Fruit fly (Drosophila melanogaster) whole organism, embryonic: ENCODE results near the gene CG8891.
A peak's percentile ranks its signal among the peaks of the same experiment; 100 is the strongest.

Experiments used
- Atf-2 ChIP-seq: fragments of 200-800 bp; sonication (Bioruptor generic); optimal IDR thresholded peaks from 2 replicates; lab custom pipeline; 2016; ENCODE audit warnings: missing biosample characterization, missing genetic modification characterization
- Blimp-1 ChIP-seq: fragments of 200-800 bp; sonication (Bioruptor generic); optimal IDR thresholded peaks from 3 replicates; lab custom pipeline; 2018; ENCODE audit warnings: missing biosample characterization, missing genetic modification characterization, mild to moderate bottlenecking, moderate library complexity, missing genetic modification reagents
- CG11085 ChIP-seq: fragments of 200-800 bp; sonication (Bioruptor generic); IDR thresholded peaks from 2 replicates; pipeline ENCODE4 v1.3.6; 2022; ENCODE audit warnings: missing biosample characterization, missing genetic modification characterization
- CG12299 ChIP-seq: fragments of 200-800 bp; sonication (Bioruptor generic); optimal IDR thresholded peaks from 2 replicates; lab custom pipeline; 2018; ENCODE audit warnings: missing biosample characterization, mild to moderate bottlenecking, missing genetic modification characterization
- CG12942 ChIP-seq: fragments of 200-800 bp; sonication (Bioruptor generic); optimal IDR thresholded peaks from 3 replicates; lab custom pipeline; 2016; ENCODE audit warnings: missing biosample characterization, missing genetic modification characterization
- CG13424 ChIP-seq: fragments of 200-800 bp; sonication (Bioruptor generic); optimal IDR thresholded peaks from 2 replicates; lab custom pipeline; 2019; ENCODE audit warnings: missing biosample characterization, mild to moderate bottlenecking, missing genetic modification characterization, moderate library complexity
- CG13894 ChIP-seq: fragments of 200-800 bp; sonication (Bioruptor generic); optimal IDR thresholded peaks from 3 replicates; lab custom pipeline; 2018; ENCODE audit warnings: missing biosample characterization, mild to moderate bottlenecking, missing genetic modification characterization, moderate library complexity
- CG1529 ChIP-seq: fragments of 200-800 bp; sonication (Bioruptor generic); optimal IDR thresholded peaks from 3 replicates; lab custom pipeline; 2018; ENCODE audit warnings: missing biosample characterization, missing genetic modification characterization
- CG15601 ChIP-seq: fragments of 200-800 bp; sonication (Bioruptor generic); optimal IDR thresholded peaks from 3 replicates; lab custom pipeline; 2019; ENCODE audit warnings: missing biosample characterization, mild to moderate bottlenecking, missing genetic modification characterization, moderate library complexity
- CG1603 ChIP-seq: fragments of 200-800 bp; sonication (Bioruptor generic); optimal IDR thresholded peaks from 2 replicates; lab custom pipeline; 2019; ENCODE audit warnings: missing biosample characterization, mild to moderate bottlenecking, missing genetic modification characterization, moderate library complexity
- CG16813 ChIP-seq: fragments of 200-800 bp; sonication (Bioruptor generic); IDR thresholded peaks from 3 replicates; pipeline ENCODE4 v1.3.6; 2022; ENCODE audit warnings: missing biosample characterization, missing genetic modification characterization; ENCODE audit not compliant: partially characterized antibody
- CG2129 ChIP-seq: fragments of 200-800 bp; sonication (Bioruptor generic); IDR thresholded peaks from 2 replicates; pipeline ENCODE4 v1.3.6; 2022; ENCODE audit warnings: missing biosample characterization, missing genetic modification characterization; ENCODE audit not compliant: partially characterized antibody
- CG31365 ChIP-seq: fragments of 200-800 bp; sonication (Bioruptor generic); optimal IDR thresholded peaks from 2 replicates; lab custom pipeline; 2018; ENCODE audit warnings: missing biosample characterization, mild to moderate bottlenecking, missing genetic modification characterization
- CG43689 ChIP-seq: fragments of 200-800 bp; sonication (Bioruptor generic); IDR thresholded peaks from 2 replicates; pipeline ENCODE4 v1.3.6; 2022; ENCODE audit warnings: missing biosample characterization, missing genetic modification characterization
- CG4730 ChIP-seq: fragments of 200-800 bp; sonication (Bioruptor generic); IDR thresholded peaks from 2 replicates; pipeline ENCODE4 v1.3.6; 2022; ENCODE audit warnings: missing biosample characterization, missing genetic modification characterization
- CG5180 ChIP-seq: fragments of 200-800 bp; sonication (Bioruptor generic); optimal IDR thresholded peaks from 3 replicates; lab custom pipeline; 2017; ENCODE audit warnings: missing biosample characterization, missing genetic modification characterization, mild to moderate bottlenecking, moderate library complexity, missing genetic modification reagents
- CG6654 ChIP-seq: fragments of 200-800 bp; sonication (Bioruptor generic); optimal IDR thresholded peaks from 2 replicates; lab custom pipeline; 2017; ENCODE audit warnings: missing biosample characterization, mild to moderate bottlenecking, missing genetic modification characterization
- CG7963 ChIP-seq: fragments of 200-800 bp; sonication (Bioruptor generic); IDR thresholded peaks from 3 replicates; pipeline ENCODE4 v1.3.6; 2022; ENCODE audit warnings: missing biosample characterization, missing genetic modification characterization; ENCODE audit not compliant: partially characterized antibody
- CG8388 ChIP-seq: fragments of 200-800 bp; sonication (Bioruptor generic); optimal IDR thresholded peaks from 2 replicates; lab custom pipeline; 2019; ENCODE audit warnings: missing biosample characterization, mild to moderate bottlenecking, missing genetic modification characterization, moderate library complexity
- CG9609 ChIP-seq: fragments of 200-800 bp; sonication (Bioruptor generic); optimal IDR thresholded peaks from 3 replicates; lab custom pipeline; 2016; ENCODE audit warnings: missing biosample characterization, missing genetic modification characterization
- CG9932 ChIP-seq: fragments of 200-800 bp; sonication (Bioruptor generic); IDR thresholded peaks from 2 replicates; pipeline ENCODE4 v1.3.6; 2022; ENCODE audit warnings: missing biosample characterization, missing genetic modification characterization
- Dip3 ChIP-seq: fragments of 200-800 bp; sonication (Bioruptor generic); optimal IDR thresholded peaks from 3 replicates; lab custom pipeline; 2016; ENCODE audit warnings: missing biosample characterization, missing genetic modification characterization
- H2.0 ChIP-seq: fragments of 200-800 bp; sonication (Bioruptor generic); IDR thresholded peaks from 2 replicates; pipeline ENCODE4 v1.3.6; 2022; ENCODE audit warnings: missing biosample characterization, missing genetic modification characterization
- Hey ChIP-seq: fragments of 200-800 bp; sonication (Bioruptor generic); optimal IDR thresholded peaks from 3 replicates; lab custom pipeline; 2018; ENCODE audit warnings: missing biosample characterization, mild to moderate bottlenecking, missing genetic modification characterization
- NK7.1 ChIP-seq: fragments of 200-800 bp; sonication (Bioruptor generic); optimal IDR thresholded peaks from 3 replicates; lab custom pipeline; 2016; ENCODE audit warnings: missing biosample characterization, missing genetic modification characterization
- Neu2 ChIP-seq: fragments of 200-800 bp; sonication (Bioruptor generic); optimal IDR thresholded peaks from 3 replicates; lab custom pipeline; 2016; ENCODE audit warnings: missing biosample characterization, missing genetic modification characterization, borderline replicate concordance
- Trl ChIP-seq, 3 experiments: fragments of >200 bp in 2 of 3; fragments of 200-800 bp in 1 of 3; sonication (Bioruptor generic) in 1 of 3; optimal IDR thresholded peaks; 2 replicates in 1 of 3; 3 replicates in 2 of 3; lab custom pipeline; 2016 to 2017; ENCODE audit warnings: missing biosample characterization in 1 of 3, missing genetic modification characterization in 1 of 3
- cad ChIP-seq: fragments of >200 bp; optimal IDR thresholded peaks from 2 replicates; lab custom pipeline; 2017; ENCODE audit warnings: missing biosample characterization, missing genetic modification characterization
- chinmo ChIP-seq: fragments of 200-800 bp; sonication (Bioruptor generic); IDR thresholded peaks from 4 replicates; pipeline ENCODE4 v1.3.6; 2022; ENCODE audit warnings: missing biosample characterization, missing genetic modification characterization; ENCODE audit not compliant: partially characterized antibody
- chm ChIP-seq: fragments of 200-800 bp; sonication (Bioruptor generic); IDR thresholded peaks from 2 replicates; pipeline ENCODE4 v1.3.6; 2022; ENCODE audit warnings: missing biosample characterization, missing genetic modification characterization
- danr ChIP-seq: fragments of 200-800 bp; sonication (Bioruptor generic); IDR thresholded peaks from 2 replicates; pipeline ENCODE4 v1.3.6; 2022; ENCODE audit warnings: missing biosample characterization, missing genetic modification characterization
- dmrt99B ChIP-seq: fragments of 200-800 bp; sonication (Bioruptor generic); optimal IDR thresholded peaks from 2 replicates; lab custom pipeline; 2018; ENCODE audit warnings: missing biosample characterization, mild to moderate bottlenecking, missing genetic modification characterization, moderate library complexity
- exex ChIP-seq: fragments of 200-800 bp; sonication (Bioruptor generic); optimal IDR thresholded peaks from 4 replicates; lab custom pipeline; 2018; ENCODE audit warnings: missing biosample characterization, mild to moderate bottlenecking, missing genetic modification characterization, moderate library complexity
- insv ChIP-seq, 2 experiments: fragments of 200-800 bp; sonication (Bioruptor generic); optimal IDR thresholded peaks; 3 replicates each; lab custom pipeline; 2016 to 2018; ENCODE audit warnings: missing biosample characterization in 2 of 2, missing genetic modification characterization in 2 of 2
- klu ChIP-seq: fragments of 200-800 bp; sonication (Bioruptor generic); IDR thresholded peaks from 2 replicates; pipeline ENCODE4 v1.3.6; 2022; ENCODE audit warnings: missing biosample characterization, missing genetic modification characterization
- knrl ChIP-seq: fragments of 200-800 bp; sonication (Bioruptor generic); IDR thresholded peaks from 3 replicates; pipeline ENCODE4 v1.3.6; 2022; ENCODE audit warnings: missing biosample characterization, missing genetic modification characterization; ENCODE audit not compliant: partially characterized antibody
- luna ChIP-seq: fragments of 200-800 bp; sonication (Bioruptor generic); optimal IDR thresholded peaks from 2 replicates; lab custom pipeline; 2016; ENCODE audit warnings: missing biosample characterization, missing genetic modification characterization
- mld ChIP-seq: fragments of 200-800 bp; sonication (Bioruptor generic); IDR thresholded peaks from 3 replicates; pipeline ENCODE4 v1.3.6; 2022; ENCODE audit warnings: missing biosample characterization, missing genetic modification characterization; ENCODE audit not compliant: partially characterized antibody
- odd ChIP-seq: fragments of 200-800 bp; sonication (Bioruptor generic); optimal IDR thresholded peaks from 2 replicates; lab custom pipeline; 2017; ENCODE audit warnings: missing biosample characterization, mild to moderate bottlenecking, missing genetic modification characterization
- org-1 ChIP-seq: fragments of 200-800 bp; sonication (Bioruptor generic); optimal IDR thresholded peaks from 2 replicates; lab custom pipeline; 2017; ENCODE audit warnings: missing biosample characterization, missing genetic modification characterization
- sc ChIP-seq, 3 experiments: fragments of >200 bp in 2 of 3; fragments of 200-800 bp in 1 of 3; sonication (Bioruptor generic) in 1 of 3; optimal IDR thresholded peaks; 2 replicates in 2 of 3; 3 replicates in 1 of 3; lab custom pipeline; 2017; ENCODE audit warnings: mild to moderate bottlenecking in 1 of 3, missing biosample characterization in 1 of 3, missing genetic modification characterization in 1 of 3, missing genetic modification reagents in 1 of 3
- schlank ChIP-seq: fragments of 200-800 bp; sonication (Bioruptor generic); optimal IDR thresholded peaks from 2 replicates; lab custom pipeline; 2018; ENCODE audit warnings: missing biosample characterization, mild to moderate bottlenecking, missing genetic modification characterization
- sens-2 ChIP-seq: fragments of 200-800 bp; sonication (Bioruptor generic); IDR thresholded peaks from 2 replicates; pipeline ENCODE4 v1.3.6; 2022; ENCODE audit warnings: missing biosample characterization, missing genetic modification characterization
- sug ChIP-seq: fragments of 200-800 bp; optimal IDR thresholded peaks from 2 replicates; lab custom pipeline; 2019; ENCODE audit warnings: missing biosample characterization, mild to moderate bottlenecking, missing genetic modification characterization, moderate library complexity
- tgo ChIP-seq: fragments of 200-800 bp; sonication (Bioruptor generic); IDR thresholded peaks from 3 replicates; pipeline ENCODE4 v1.3.6; 2022; ENCODE audit warnings: missing biosample characterization, missing genetic modification characterization
- toy ChIP-seq: fragments of 200-800 bp; sonication (Bioruptor generic); IDR thresholded peaks from 2 replicates; pipeline ENCODE4 v1.3.6; 2022; ENCODE audit warnings: missing biosample characterization, missing genetic modification characterization
- zen ChIP-seq: fragments of 200-800 bp; sonication (Bioruptor generic); optimal IDR thresholded peaks from 3 replicates; lab custom pipeline; 2018; ENCODE audit warnings: missing biosample characterization, mild to moderate bottlenecking, missing genetic modification characterization, moderate library complexity

The CG8891 gene

dm6 chr2L:5000287-5000871 lies 21.2 kb upstream of the CG8891 start (continued):
- TF ChIP-seq CG1529 (GFP tag; lab: Kevin White, UChicago) (peak; percentile 83), schlank (tag; lab: Kevin White, UChicago) (peak; percentile 46), zen (tag; lab: Kevin White, UChicago) (peak; percentile 92), mld (no peak), CG13424 (tag; lab: Kevin White, UChicago) (peak; percentile 92), knrl (GFP tag; lab: Robert Waterston, UW) (no peak), sens-2 (GFP tag; lab: Robert Waterston, UW) (peak; percentile 60), cad (GFP tag; lab: Kevin White, UChicago) (no peak), Atf-2 (GFP tag; lab: Kevin White, UChicago) (peak; percentile 66), dmrt99B (peak; percentile 86), Dip3 (GFP tag; lab: Kevin White, UChicago) (peak; percentile 67), CG15601 (tag; lab: Kevin White, UChicago) (peak; percentile 79), klu (peak; percentile 70; the same call in 1 of the 2 replicates), insv (GFP tag; optimal IDR thresholded peaks at IDR 0.05; lab: Kevin White, UChicago) (peak in 1 of 2 experiments; percentile 47), toy (GFP tag; lab: Robert Waterston, UW) (0 out of 2 replicates have a peak, but pooled peaks have one; percentile 53), Blimp-1 (GFP tag; lab: Kevin White, UChicago) (peak; percentile 73), org-1 (peak; percentile 78), CG9609 (GFP tag; lab: Kevin White, UChicago) (peak; percentile 84), exex (tag; lab: Kevin White, UChicago) (peak; percentile 33), CG43689 (no peak), CG12942 (peak; percentile 54), chm (GFP tag; lab: Robert Waterston, UW) (peak; percentile 87), CG1603 (peak; percentile 42), CG7963 (GFP tag; lab: Robert Waterston, UW) (no peak), CG31365 (tag; lab: Kevin White, UChicago) (peak; percentile 32), CG8388 (GFP tag; lab: Kevin White, UChicago) (peak; percentile 82), sug (peak; percentile 80), sc (optimal IDR thresholded peaks at IDR 0.05; lab: Kevin White, UChicago) (no peak), sc (GFP tag; optimal IDR thresholded peaks at IDR 0.05; lab: Kevin White, UChicago) (peak; percentile 67), CG11085 (0 out of 2 replicates have a peak, but pooled peaks have one; percentile 20), H2.0 (peak; percentile 62), luna (GFP tag; lab: Kevin White, UChicago) (no peak), CG12299 (tag; lab: Kevin White, UChicago) (peak; percentile 78), Trl (optimal IDR thresholded peaks at IDR 0.05; lab: Kevin White, UChicago) (no peak), Trl (GFP tag; optimal IDR thresholded peaks at IDR 0.05; lab: Kevin White, UChicago) (peak; percentile 26), danr (GFP tag; lab: Robert Waterston, UW) (peak; percentile 76), Hey (peak; percentile 17), CG4730 (peak; percentile 69), chinmo (GFP tag; lab: Robert Waterston, UW) (peak; percentile 72; the same call in 1 of the 4 replicates), CG9932 (GFP tag; lab: Robert Waterston, UW) (peak; percentile 78), CG2129 (no peak), CG16813 (GFP tag; lab: Robert Waterston, UW) (0 out of 3 replicates have a peak, but pooled peaks have one; percentile 13), odd (GFP tag; lab: Kevin White, UChicago) (peak; percentile 85), CG6654 (GFP tag; lab: Kevin White, UChicago) (peak; percentile 54), Neu2 (peak; percentile 45), NK7.1 (GFP tag; lab: Kevin White, UChicago) (no peak), CG5180 (GFP tag; lab: Kevin White, UChicago) (peak; percentile 72), tgo (peak; percentile 75), CG13894 (peak; percentile 67)
